Worm (Caenorhabditis elegans): ENCODE measurements around the gene srz-78.

Gene srz-78

ce11 chrIV:3467128-3467527 lies 24.4 kb upstream of the srz-78 start, which contains the start of gene F58E2.3:
TSS of gene F58E2.3 (plus strand) at chrIV:3467428.
- TF ChIP-seq egl-27 (tag; optimal IDR thresholded peaks at IDR 0.05) = no peak
- TF ChIP-seq ZK337.2 (GFP tag; IDR thresholded peaks at IDR 0.05) = no peak
- no peak for TF ChIP-seq dve-1 (tag; optimal IDR thresholded peaks at IDR 0.05; ENCODE audit: insufficient read depth)
- TF ChIP-seq F49E8.2 (tag; optimal IDR thresholded peaks at IDR 0.05; ENCODE audit: borderline replicate concordance) = no peak
- TF ChIP-seq nhr-25 (tag; optimal IDR thresholded peaks at IDR 0.05; ENCODE audit: borderline replicate concordance, insufficient read depth) = no peak
- no peak for TF ChIP-seq attf-4 (tag; optimal IDR thresholded peaks at IDR 0.05)
- TF ChIP-seq mxl-2 (GFP tag; conservative IDR thresholded peaks at IDR 0.05) = no peak
- no peak for TF ChIP-seq aha-1 (tag)
- no peak for TF ChIP-seq lim-7 (GFP tag; IDR thresholded peaks at IDR 0.05)
- no peak for TF ChIP-seq lin-29 (GFP tag; IDR thresholded peaks at IDR 0.05)
- no peak for TF ChIP-seq pqm-1 (tag; optimal IDR thresholded peaks at IDR 0.05)
- no peak for TF ChIP-seq unc-62 (GFP tag; optimal IDR thresholded peaks at IDR 0.05 in 1 of 2)
- TF ChIP-seq unc-62 (tag; optimal IDR thresholded peaks at IDR 0.05) = no peak
- TF ChIP-seq ztf-7 (tag; optimal IDR thresholded peaks at IDR 0.05) = no peak
- TF ChIP-seq F37D6.2 (tag; optimal IDR thresholded peaks at IDR 0.05) = no peak
- no peak for TF ChIP-seq zip-11 (GFP tag; IDR thresholded peaks at IDR 0.05)
- no peak for TF ChIP-seq egl-43 (GFP tag; IDR thresholded peaks at IDR 0.05)
- no peak for TF ChIP-seq gei-8 (GFP tag; optimal IDR thresholded peaks at IDR 0.05)
- no peak for TF ChIP-seq daf-12 (tag; optimal IDR thresholded peaks at IDR 0.05)
- TF ChIP-seq mdt-29 (GFP tag; IDR thresholded peaks at IDR 0.05) = no peak

ce11 chrIV:3467751-3468150 lies 23.8 kb upstream of the srz-78 start:
- TF ChIP-seq ZK337.2 (GFP tag; IDR thresholded peaks at IDR 0.05) = no peak
- peak in 1 of 2 experiments; percentile 91 for TF ChIP-seq unc-62 (GFP tag; optimal IDR thresholded peaks at IDR 0.05 in 1 of 2)
- TF ChIP-seq unc-62 (tag; optimal IDR thresholded peaks at IDR 0.05) = no peak

ce11 chrIV:3469742-3470141 lies 21.8 kb upstream of the srz-78 start, which contains the start of gene F58E2.2:
TSS of gene F58E2.2 (plus strand) at chrIV:3470042.
- TF ChIP-seq nhr-237 (tag; optimal IDR thresholded peaks at IDR 0.05) (no peak), Y48G9A.11 (GFP tag; IDR thresholded peaks at IDR 0.05) (no peak), vab-7 (GFP tag; IDR thresholded peaks at IDR 0.05) (no peak), dmd-8 (GFP tag; IDR thresholded peaks at IDR 0.05) (no peak), lin-13 (GFP tag; optimal IDR thresholded peaks at IDR 0.05) (no peak)

- TF ChIP-seq attf-4 (tag; optimal IDR thresholded peaks at IDR 0.05) (no peak), ceh-28 (tag; optimal IDR thresholded peaks at IDR 0.05) (no peak), cey-2 (tag; optimal IDR thresholded peaks at IDR 0.05; ENCODE audit: borderline replicate concordance, insufficient read depth) (no peak), R02D3.7 (tag; optimal IDR thresholded peaks at IDR 0.05) (no peak), dmd-9 (GFP tag; IDR thresholded peaks at IDR 0.05) (no peak), jun-1 (tag; optimal IDR thresholded peaks at IDR 0.05) (no peak)
These were observed 14.5 kb upstream of the srz-78 start, which contains the start of gene srz-69 for ce11 chrIV:3477124-3477523. TSS of gene srz-69 (minus strand) at chrIV:3477224.

ce11 chrIV:3478911-3479385 lies 12.6 kb upstream of the srz-78 start, which contains the start of the genes srz-70 and C09G12.5:
TSS of gene srz-70 (minus strand) at chrIV:3479011.
TSS of gene C09G12.5 (plus strand) at chrIV:3479335.
- TF ChIP-seq sdz-12 (GFP tag; optimal IDR thresholded peaks at IDR 0.05) (no peak), mdt-29 (GFP tag; IDR thresholded peaks at IDR 0.05) (no peak), spr-1 (tag; optimal IDR thresholded peaks at IDR 0.05) (no peak), F10B5.3 (tag; optimal IDR thresholded peaks at IDR 0.05) (no peak), egl-43 (GFP tag; IDR thresholded peaks at IDR 0.05) (no peak), unc-62 (GFP tag; optimal IDR thresholded peaks at IDR 0.05 in 1 of 2) (no peak), unc-62 (tag; optimal IDR thresholded peaks at IDR 0.05) (no peak), F44E2.7 (GFP tag; IDR thresholded peaks at IDR 0.05) (no peak), ceh-62 (tag; optimal IDR thresholded peaks at IDR 0.05) (no peak), ceh-20 (GFP tag; IDR thresholded peaks at IDR 0.05) (no peak), dpl-1 (GFP tag; optimal IDR thresholded peaks at IDR 0.05) (no peak), attf-4 (tag; optimal IDR thresholded peaks at IDR 0.05) (no peak), egl-27 (tag; optimal IDR thresholded peaks at IDR 0.05) (no peak), nhr-11 (tag; optimal IDR thresholded peaks at IDR 0.05) (no peak), zip-2 (tag; optimal IDR thresholded peaks at IDR 0.05) (no peak), pha-4 (GFP tag; IDR thresholded peaks at IDR 0.05) (no peak), pha-4 (tag; optimal IDR thresholded peaks at IDR 0.05) (no peak), unc-130 (GFP tag; optimal IDR thresholded peaks at IDR 0.05) (no peak)

Measured in whole organism, L4 larva.